Fruit fly (Drosophila melanogaster) whole organism, embryonic: ENCODE data around the gene insv.

ENCODE experiments used
- Antp ChIP-seq: fragments of 200-800 bp; sonication (Bioruptor generic); optimal IDR thresholded peaks from 3 replicates; lab custom pipeline; 2016; ENCODE audit warnings: missing biosample characterization, missing genetic modification characterization
- CG10462 ChIP-seq: fragments of 200-800 bp; sonication (Bioruptor generic); optimal IDR thresholded peaks from 2 replicates; lab custom pipeline; 2016; ENCODE audit warnings: missing biosample characterization, missing genetic modification characterization
- CG10654 ChIP-seq: fragments of 200-800 bp; sonication (Bioruptor generic); optimal IDR thresholded peaks from 2 replicates; lab custom pipeline; 2016; ENCODE audit warnings: missing biosample characterization, missing genetic modification characterization
- CG12659 ChIP-seq: fragments of 200-800 bp; sonication (Bioruptor generic); optimal IDR thresholded peaks from 3 replicates; lab custom pipeline; 2017; ENCODE audit warnings: mild to moderate bottlenecking, missing biosample characterization, missing genetic modification reagents, missing genetic modification characterization
- CG17829 ChIP-seq: fragments of 200-800 bp; optimal IDR thresholded peaks from 2 replicates; lab custom pipeline; 2019; ENCODE audit warnings: missing biosample characterization, mild to moderate bottlenecking, missing genetic modification characterization, moderate library complexity
- CG2199 ChIP-seq: fragments of 200-800 bp; sonication (Bioruptor generic); IDR thresholded peaks from 3 replicates; pipeline ENCODE4 v1.3.6; 2022; ENCODE audit warnings: missing biosample characterization, missing genetic modification characterization
- CG2678 ChIP-seq: fragments of 200-800 bp; sonication (Bioruptor generic); optimal IDR thresholded peaks from 3 replicates; lab custom pipeline; 2019; ENCODE audit warnings: missing biosample characterization, mild to moderate bottlenecking, missing genetic modification characterization, moderate library complexity
- CG2889 ChIP-seq: fragments of 200-800 bp; sonication (Bioruptor generic); IDR thresholded peaks from 3 replicates; pipeline ENCODE4 v1.3.6; 2022; ENCODE audit warnings: missing biosample characterization, missing genetic modification characterization
- CG31388 ChIP-seq: fragments of 200-800 bp; sonication (Bioruptor generic); optimal IDR thresholded peaks from 2 replicates; lab custom pipeline; 2016; ENCODE audit warnings: missing biosample characterization, missing genetic modification characterization
- CG3163 ChIP-seq: fragments of 200-800 bp; sonication (Bioruptor generic); optimal IDR thresholded peaks from 3 replicates; lab custom pipeline; 2016; ENCODE audit warnings: missing biosample characterization, missing genetic modification characterization
- CG32767 ChIP-seq: fragments of 200-800 bp; sonication (Bioruptor generic); IDR thresholded peaks from 2 replicates; pipeline ENCODE4 v1.3.6; 2022; ENCODE audit warnings: missing biosample characterization, missing genetic modification characterization
- CG3838 ChIP-seq: fragments of 200-800 bp; sonication (Bioruptor generic); optimal IDR thresholded peaks from 3 replicates; lab custom pipeline; 2016; ENCODE audit warnings: missing biosample characterization, missing genetic modification characterization
- CG4820 ChIP-seq: fragments of 200-800 bp; sonication (Bioruptor generic); optimal IDR thresholded peaks from 3 replicates; lab custom pipeline; 2016; ENCODE audit warnings: missing biosample characterization, missing genetic modification characterization
- CG4854 ChIP-seq: fragments of 200-800 bp; sonication (Bioruptor generic); optimal IDR thresholded peaks from 2 replicates; lab custom pipeline; 2016; ENCODE audit warnings: missing biosample characterization, missing genetic modification characterization, inconsistent platforms
- CG6175 ChIP-seq: fragments of 200-800 bp; sonication (Bioruptor generic); IDR thresholded peaks from 3 replicates; pipeline ENCODE4 v1.3.6; 2022; ENCODE audit warnings: missing biosample characterization, missing genetic modification characterization
- CG7556 ChIP-seq: fragments of 200-800 bp; sonication (Bioruptor generic); optimal IDR thresholded peaks from 2 replicates; lab custom pipeline; 2017; ENCODE audit warnings: missing biosample characterization, mild to moderate bottlenecking, missing genetic modification characterization
- CG8478 ChIP-seq: fragments of >200 bp; optimal IDR thresholded peaks from 2 replicates; lab custom pipeline; 2018
- D ChIP-seq, 2 experiments: fragments of 200-800 bp in 1 of 2; fragments of >200 bp in 1 of 2; sonication (Bioruptor generic) in 1 of 2; optimal IDR thresholded peaks; 2 replicates in 1 of 2; 3 replicates in 1 of 2; lab custom pipeline; 2017; ENCODE audit warnings: mild to moderate bottlenecking in 1 of 2, missing biosample characterization in 1 of 2, missing genetic modification characterization in 1 of 2, missing genetic modification reagents in 1 of 2
- Dip2 ChIP-seq: fragments of 200-800 bp; sonication (Bioruptor generic); IDR thresholded peaks from 2 replicates; pipeline ENCODE4 v1.3.6; 2022; ENCODE audit warnings: missing biosample characterization, missing genetic modification characterization
- Fer1 ChIP-seq: fragments of 200-800 bp; sonication (Bioruptor generic); optimal IDR thresholded peaks from 2 replicates; lab custom pipeline; 2017; ENCODE audit warnings: missing biosample characterization, mild to moderate bottlenecking, missing genetic modification characterization
- Fer3 ChIP-seq: fragments of 200-800 bp; sonication (Bioruptor generic); optimal IDR thresholded peaks from 2 replicates; lab custom pipeline; 2018; ENCODE audit warnings: missing biosample characterization, mild to moderate bottlenecking, missing genetic modification characterization, moderate library complexity
- HmgD ChIP-seq: fragments of 200-800 bp; sonication (Bioruptor generic); optimal IDR thresholded peaks from 3 replicates; lab custom pipeline; 2016; ENCODE audit warnings: missing biosample characterization, missing genetic modification characterization
- Jarid2 ChIP-seq: fragments of 200-800 bp; sonication (Bioruptor generic); optimal IDR thresholded peaks from 3 replicates; lab custom pipeline; 2017; ENCODE audit warnings: mild to moderate bottlenecking, missing biosample characterization, missing genetic modification reagents, missing genetic modification characterization
- Kr ChIP-seq: fragments of 200-800 bp; sonication (Bioruptor generic); optimal IDR thresholded peaks from 2 replicates; lab custom pipeline; 2017; ENCODE audit warnings: missing biosample characterization, mild to moderate bottlenecking, missing genetic modification characterization
- MTF-1 ChIP-seq: fragments of 200-800 bp; sonication (Bioruptor generic); optimal IDR thresholded peaks from 2 replicates; lab custom pipeline; 2018; ENCODE audit warnings: missing biosample characterization, mild to moderate bottlenecking, missing genetic modification characterization, borderline replicate concordance
- Sry-δ ChIP-seq: fragments of 200-800 bp; sonication (Bioruptor generic); optimal IDR thresholded peaks from 2 replicates; lab custom pipeline; 2016; ENCODE audit warnings: missing biosample characterization, missing genetic modification characterization
- amos ChIP-seq: fragments of 200-800 bp; sonication (Bioruptor generic); IDR thresholded peaks from 2 replicates; pipeline ENCODE4 v1.3.6; 2022; ENCODE audit warnings: missing biosample characterization, missing genetic modification characterization; ENCODE audit not compliant: partially characterized antibody
- aop ChIP-seq: fragments of 200-800 bp; sonication (Bioruptor generic); IDR thresholded peaks from 2 replicates; pipeline ENCODE4 v1.3.6; 2022; ENCODE audit warnings: missing biosample characterization, missing genetic modification characterization
- bowl ChIP-seq: fragments of 200-800 bp; sonication (Bioruptor generic); IDR thresholded peaks from 2 replicates; pipeline ENCODE4 v1.3.6; 2022; ENCODE audit warnings: missing biosample characterization, missing genetic modification characterization
- chinmo ChIP-seq: fragments of 200-800 bp; sonication (Bioruptor generic); IDR thresholded peaks from 4 replicates; pipeline ENCODE4 v1.3.6; 2022; ENCODE audit warnings: missing biosample characterization, missing genetic modification characterization; ENCODE audit not compliant: partially characterized antibody
- dm ChIP-seq: fragments of 200-800 bp; sonication (Bioruptor generic); optimal IDR thresholded peaks from 3 replicates; lab custom pipeline; 2016; ENCODE audit warnings: missing biosample characterization, missing genetic modification characterization
- dmrt99B ChIP-seq: fragments of 200-800 bp; sonication (Bioruptor generic); optimal IDR thresholded peaks from 2 replicates; lab custom pipeline; 2018; ENCODE audit warnings: missing biosample characterization, mild to moderate bottlenecking, missing genetic modification characterization, moderate library complexity
- dpn ChIP-seq, 2 experiments: fragments of 200-800 bp; sonication (Bioruptor generic); optimal IDR thresholded peaks; 3 replicates each; lab custom pipeline; 2016; ENCODE audit warnings: missing biosample characterization in 2 of 2, missing genetic modification characterization in 2 of 2
- gfzf ChIP-seq: fragments of 200-800 bp; sonication (Bioruptor generic); optimal IDR thresholded peaks from 2 replicates; lab custom pipeline; 2016; ENCODE audit warnings: missing biosample characterization, mild to moderate bottlenecking, missing genetic modification characterization, moderate library complexity
- hb ChIP-seq: fragments of 200-800 bp; sonication (Bioruptor generic); IDR thresholded peaks from 3 replicates; pipeline ENCODE4 v1.3.6; 2022; ENCODE audit warnings: missing biosample characterization, missing genetic modification characterization; ENCODE audit not compliant: partially characterized antibody
- hkb ChIP-seq, 2 experiments: fragments of 200-800 bp in 1 of 2; fragments of >200 bp in 1 of 2; sonication (Bioruptor generic) in 1 of 2; IDR thresholded peaks in 1 of 2; optimal IDR thresholded peaks in 1 of 2; 2 replicates each; pipeline versions ENCODE4 v1.3.6 to Lab custom; 2017 to 2022; ENCODE audit warnings: missing biosample characterization in 1 of 2, missing genetic modification characterization in 1 of 2
- lbe ChIP-seq: fragments of 200-800 bp; sonication (Bioruptor generic); optimal IDR thresholded peaks from 2 replicates; lab custom pipeline; 2016; ENCODE audit warnings: missing biosample characterization, mild to moderate bottlenecking, missing genetic modification characterization
- nmo ChIP-seq: fragments of 200-800 bp; sonication (Bioruptor generic); optimal IDR thresholded peaks from 2 replicates; lab custom pipeline; 2018; ENCODE audit warnings: missing biosample characterization, mild to moderate bottlenecking, missing genetic modification characterization, moderate library complexity
- nom ChIP-seq: fragments of 200-800 bp; sonication (Bioruptor generic); optimal IDR thresholded peaks from 2 replicates; lab custom pipeline; 2017; ENCODE audit warnings: missing biosample characterization, missing genetic modification characterization, mild to moderate bottlenecking, moderate library complexity, missing genetic modification reagents
- pb ChIP-seq: fragments of 200-800 bp; sonication (Bioruptor generic); optimal IDR thresholded peaks from 3 replicates; lab custom pipeline; 2016; ENCODE audit warnings: missing biosample characterization, missing genetic modification characterization
- prd ChIP-seq, 3 experiments: fragments of >200 bp in 2 of 3; fragments of 200-800 bp in 1 of 3; sonication (Bioruptor generic) in 1 of 3; optimal IDR thresholded peaks in 2 of 3; IDR thresholded peaks in 1 of 3; 2 replicates in 2 of 3; 3 replicates in 1 of 3; pipeline versions ENCODE4 v1.3.6 to Lab custom; 2017 to 2022; ENCODE audit warnings: missing biosample characterization in 1 of 3, missing genetic modification characterization in 1 of 3
- schlank ChIP-seq: fragments of 200-800 bp; sonication (Bioruptor generic); optimal IDR thresholded peaks from 2 replicates; lab custom pipeline; 2018; ENCODE audit warnings: missing biosample characterization, mild to moderate bottlenecking, missing genetic modification characterization
- seq ChIP-seq: fragments of 200-800 bp; sonication (Bioruptor generic); IDR thresholded peaks from 2 replicates; pipeline ENCODE4 v1.3.6; 2022; ENCODE audit warnings: missing biosample characterization, missing genetic modification characterization
- stc ChIP-seq: fragments of 200-800 bp; sonication (Bioruptor generic); IDR thresholded peaks from 2 replicates; pipeline ENCODE4 v1.3.6; 2022; ENCODE audit warnings: missing biosample characterization, missing genetic modification characterization
- trh ChIP-seq: fragments of 200-800 bp; sonication (Bioruptor generic); optimal IDR thresholded peaks from 2 replicates; lab custom pipeline; 2016; ENCODE audit warnings: missing biosample characterization, missing genetic modification characterization
- vnd ChIP-seq: fragments of 200-800 bp; sonication (Bioruptor generic); IDR thresholded peaks from 3 replicates; pipeline ENCODE4 v1.3.6; 2022; ENCODE audit warnings: missing biosample characterization, missing genetic modification characterization; ENCODE audit not compliant: partially characterized antibody
- z ChIP-seq: fragments of 200-800 bp; sonication (Bioruptor generic); IDR thresholded peaks from 3 replicates; pipeline ENCODE4 v1.3.6; 2022; ENCODE audit warnings: missing biosample characterization, missing genetic modification characterization
- zen2 ChIP-seq: fragments of 200-800 bp; sonication (Bioruptor generic); IDR thresholded peaks from 3 replicates; pipeline ENCODE4 v1.3.6; 2022; ENCODE audit warnings: missing biosample characterization, missing genetic modification characterization; ENCODE audit not compliant: partially characterized antibody
- zf30C ChIP-seq: fragments of 200-800 bp; sonication (Bioruptor generic); optimal IDR thresholded peaks from 3 replicates; lab custom pipeline; 2018; ENCODE audit warnings: missing biosample characterization, mild to moderate bottlenecking, missing genetic modification characterization

The insv gene

dm6 chr2L:2585285-2585684 lies 8.5 kb upstream of the insv start, which contains the start of gene Drp1 (continued):
- TF ChIP-seq dmrt99B (tag; lab: Kevin White, UChicago) (no peak), bowl (GFP tag; lab: Robert Waterston, UW) (no peak), CG3838 (GFP tag; lab: Kevin White, UChicago) (no peak), CG4820 (GFP tag; lab: Kevin White, UChicago) (no peak), CG4854 (GFP tag; lab: Kevin White, UChicago) (no peak), D (optimal IDR thresholded peaks at IDR 0.05; lab: Kevin White, UChicago) (no peak), D (GFP tag; optimal IDR thresholded peaks at IDR 0.05; lab: Kevin White, UChicago) (no peak), vnd (GFP tag; lab: Robert Waterston, UW) (peak; percentile 56), trh (no peak), Antp (GFP tag; lab: Kevin White, UChicago) (peak; percentile 61), Sry-δ (peak; percentile 75), CG17829 (peak; percentile 60), z (GFP tag; lab: Robert Waterston, UW) (no peak), CG6175 (GFP tag; lab: Robert Waterston, UW) (no peak), zen2 (GFP tag; lab: Robert Waterston, UW) (peak; percentile 61; the same call in 2 of the 3 replicates), MTF-1 (GFP tag; lab: Kevin White, UChicago) (no peak), gfzf (peak; percentile 27), Fer3 (tag; lab: Kevin White, UChicago) (peak; percentile 33), CG2889 (GFP tag; lab: Robert Waterston, UW) (no peak), CG7556 (GFP tag; lab: Kevin White, UChicago) (no peak), CG2199 (GFP tag; lab: Robert Waterston, UW) (0 out of 3 replicates have a peak, but pooled peaks have one; percentile 48), CG10654 (peak; percentile 19), CG8478 (lab: Kevin White, UChicago) (no peak), zf30C (peak; percentile 7), pb (GFP tag; lab: Kevin White, UChicago) (no peak), prd (optimal IDR thresholded peaks at IDR 0.05; lab: Kevin White, UChicago) (no peak), prd (GFP tag; IDR thresholded peaks at IDR 0.05; lab: Robert Waterston, UW) (peak; percentile 60), amos (GFP tag; lab: Robert Waterston, UW) (peak; percentile 83), Fer1 (peak; percentile 52), dm (peak; percentile 39), CG31388 (GFP tag; lab: Kevin White, UChicago) (no peak), CG2678 (tag; lab: Kevin White, UChicago) (no peak), hkb (optimal IDR thresholded peaks at IDR 0.05; lab: Kevin White, UChicago) (peak; percentile 80), hkb (GFP tag; IDR thresholded peaks at IDR 0.05; lab: Robert Waterston, UW) (peak; percentile 31; the same call in 1 of the 2 replicates), CG10462 (no peak), seq (GFP tag; lab: Robert Waterston, UW) (no peak), CG12659 (GFP tag; lab: Kevin White, UChicago) (peak; percentile 71), nom (GFP tag; lab: Kevin White, UChicago) (no peak), Kr (GFP tag; lab: Kevin White, UChicago) (no peak), Dip2 (no peak), CG32767 (no peak), dpn (GFP tag; optimal IDR thresholded peaks at IDR 0.05; lab: Kevin White, UChicago) (peak; percentile 70 to 74), schlank (tag; lab: Kevin White, UChicago) (no peak), stc (GFP tag; lab: Robert Waterston, UW) (no peak), nmo (peak; percentile 40), hb (peak; percentile 58; the same call in 2 of the 3 replicates), Jarid2 (GFP tag; lab: Kevin White, UChicago) (peak; percentile 25), CG3163 (GFP tag; lab: Kevin White, UChicago) (peak; percentile 17), aop (GFP tag; lab: Robert Waterston, UW) (0 out of 2 replicates have a peak, but pooled peaks have one; percentile 14), lbe (GFP tag; lab: Kevin White, UChicago) (no peak), HmgD (peak; percentile 96), chinmo (GFP tag; lab: Robert Waterston, UW) (0 out of 4 replicates have a peak, but pooled peaks have one; percentile 70)
